Worm (Caenorhabditis elegans) whole organism, L4/young adult: ENCODE results near the gene C47A4.3.

Experiments used
- W03F9.2 ChIP-seq: fragments of 150-350 bp; optimal IDR thresholded peaks from 2 replicates; lab custom pipeline; 2014; ENCODE audit warnings: missing biosample characterization, missing genetic modification characterization
- him-1 ChIP-seq: sonication (generic microtip); optimal IDR thresholded peaks from 2 replicates; lab custom pipeline; 2016; ENCODE audit warnings: missing genotype, missing genetic modification reagents, missing genetic modification characterization, missing compliant biosample characterization

DNA sequence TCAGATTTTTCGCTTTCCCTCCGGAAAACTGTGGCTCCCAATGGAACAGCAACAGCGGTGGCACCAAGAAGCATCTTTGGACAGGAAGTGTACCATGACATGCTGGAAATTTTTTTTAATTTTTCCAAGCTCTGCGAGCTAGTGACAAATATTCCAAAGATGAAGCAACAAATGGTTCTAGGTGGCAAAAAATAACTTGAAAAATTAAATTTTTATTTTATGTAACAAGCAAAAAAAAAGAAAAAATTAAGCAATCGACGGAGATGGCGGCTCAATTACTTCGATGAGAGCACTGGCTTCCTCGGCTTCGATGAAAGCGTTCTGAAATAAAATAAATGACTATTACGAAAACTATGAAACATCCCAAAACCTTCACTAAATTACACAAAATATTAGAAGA lies 43.4 kb upstream of the C47A4.3 start, which contains the start of gene lact-9:
- TF ChIP-seq him-1 (tag; lab: Kevin White, UChicago) (no peak), W03F9.2 (tag; lab: Kevin White, UChicago) (no peak)
